Fruit fly (Drosophila melanogaster) whole organism, embryonic: Measurements from ENCODE around the gene CG8329.

Experiments
- BEAF-32 ChIP-seq: fragments of 200-800 bp; sonication (Bioruptor generic); optimal IDR thresholded peaks from 3 replicates; lab custom pipeline; 2017; ENCODE audit warnings: missing biosample characterization, missing genetic modification characterization, mild to moderate bottlenecking, moderate library complexity, missing genetic modification reagents
- Blimp-1 ChIP-seq: fragments of 200-800 bp; sonication (Bioruptor generic); optimal IDR thresholded peaks from 3 replicates; lab custom pipeline; 2018; ENCODE audit warnings: missing biosample characterization, missing genetic modification characterization, mild to moderate bottlenecking, moderate library complexity, missing genetic modification reagents
- Bteb2 ChIP-seq: fragments of 200-800 bp; sonication (Bioruptor generic); optimal IDR thresholded peaks from 2 replicates; lab custom pipeline; 2016; ENCODE audit warnings: missing biosample characterization, missing genetic modification characterization
- CG10267 ChIP-seq: fragments of 200-800 bp; sonication (Bioruptor generic); optimal IDR thresholded peaks from 2 replicates; lab custom pipeline; 2018; ENCODE audit warnings: missing biosample characterization, mild to moderate bottlenecking, missing genetic modification characterization, moderate library complexity
- CG11093 ChIP-seq: fragments of 200-800 bp; sonication (Bioruptor generic); IDR thresholded peaks from 3 replicates; pipeline ENCODE4 v1.3.6; 2022; ENCODE audit warnings: missing biosample characterization, missing genetic modification characterization
- CG11504 ChIP-seq: fragments of 200-800 bp; sonication (Bioruptor generic); optimal IDR thresholded peaks from 3 replicates; lab custom pipeline; 2019; ENCODE audit warnings: missing biosample characterization, mild to moderate bottlenecking, missing genetic modification characterization, moderate library complexity
- CG13287 ChIP-seq: fragments of 200-800 bp; sonication (Bioruptor generic); IDR thresholded peaks from 2 replicates; pipeline ENCODE4 v1.3.6; 2022; ENCODE audit warnings: missing biosample characterization, missing genetic modification characterization; ENCODE audit not compliant: partially characterized antibody
- CG14710 ChIP-seq: fragments of 200-800 bp; sonication (Bioruptor generic); optimal IDR thresholded peaks from 3 replicates; lab custom pipeline; 2019; ENCODE audit warnings: missing biosample characterization, mild to moderate bottlenecking, missing genetic modification characterization, moderate library complexity
- CG18764 ChIP-seq: fragments of 200-800 bp; sonication (Bioruptor generic); optimal IDR thresholded peaks from 3 replicates; lab custom pipeline; 2016; ENCODE audit warnings: missing biosample characterization, missing genetic modification characterization
- CG2116 ChIP-seq: fragments of 200-800 bp; sonication (Bioruptor generic); optimal IDR thresholded peaks from 3 replicates; lab custom pipeline; 2018; ENCODE audit warnings: missing biosample characterization, mild to moderate bottlenecking, missing genetic modification characterization
- CG31224 ChIP-seq: fragments of 200-800 bp; sonication (Bioruptor generic); IDR thresholded peaks from 2 replicates; pipeline ENCODE4 v1.3.6; 2022; ENCODE audit warnings: missing biosample characterization, missing genetic modification characterization
- CG34376 ChIP-seq: fragments of 200-800 bp; sonication (Bioruptor generic); optimal IDR thresholded peaks from 2 replicates; lab custom pipeline; 2018; ENCODE audit warnings: missing biosample characterization, mild to moderate bottlenecking, missing genetic modification characterization
- CG34422 ChIP-seq: fragments of 200-800 bp; sonication (Bioruptor generic); IDR thresholded peaks from 3 replicates; pipeline ENCODE4 v1.3.6; 2022; ENCODE audit warnings: missing biosample characterization, missing genetic modification characterization
- CG6254 ChIP-seq: fragments of 200-800 bp; sonication (Bioruptor generic); optimal IDR thresholded peaks from 3 replicates; lab custom pipeline; 2017; ENCODE audit warnings: mild to moderate bottlenecking, missing biosample characterization, missing genetic modification reagents, missing genetic modification characterization
- CG6791 ChIP-seq: fragments of 200-800 bp; sonication (Bioruptor generic); IDR thresholded peaks from 3 replicates; pipeline ENCODE4 v1.3.6; 2022; ENCODE audit warnings: missing biosample characterization, missing genetic modification characterization; ENCODE audit not compliant: partially characterized antibody
- CG7357 ChIP-seq: fragments of 200-800 bp; sonication (Bioruptor generic); IDR thresholded peaks from 3 replicates; pipeline ENCODE4 v1.3.6; 2022; ENCODE audit warnings: missing biosample characterization, missing genetic modification characterization
- CG7745 ChIP-seq: fragments of 200-800 bp; sonication (Bioruptor generic); optimal IDR thresholded peaks from 2 replicates; lab custom pipeline; 2018; ENCODE audit warnings: missing biosample characterization, mild to moderate bottlenecking, missing genetic modification characterization, moderate library complexity
- CG7928 ChIP-seq: fragments of 200-800 bp; sonication (Bioruptor generic); optimal IDR thresholded peaks from 2 replicates; lab custom pipeline; 2017; ENCODE audit warnings: missing biosample characterization, mild to moderate bottlenecking, missing genetic modification characterization
- CG9215 ChIP-seq: fragments of 200-800 bp; sonication (Bioruptor generic); IDR thresholded peaks from 2 replicates; pipeline ENCODE4 v1.3.6; 2022; ENCODE audit warnings: missing biosample characterization, missing genetic modification characterization
- CG9437 ChIP-seq: fragments of 200-800 bp; sonication (Bioruptor generic); optimal IDR thresholded peaks from 2 replicates; lab custom pipeline; 2018; ENCODE audit warnings: missing biosample characterization, mild to moderate bottlenecking, missing genetic modification characterization
- Dll ChIP-seq: fragments of 200-800 bp; sonication (Bioruptor generic); IDR thresholded peaks from 4 replicates; pipeline ENCODE4 v1.3.6; 2022; ENCODE audit warnings: missing biosample characterization, missing genetic modification characterization; ENCODE audit not compliant: partially characterized antibody
- Dp ChIP-seq: fragments of 200-800 bp; sonication (Bioruptor generic); optimal IDR thresholded peaks from 2 replicates; lab custom pipeline; 2018; ENCODE audit warnings: missing biosample characterization, mild to moderate bottlenecking, missing genetic modification characterization, moderate library complexity
- Dref ChIP-seq: fragments of 200-800 bp; sonication (Bioruptor generic); IDR thresholded peaks from 2 replicates; pipeline ENCODE4 v1.3.6; 2022; ENCODE audit warnings: missing biosample characterization, missing genetic modification characterization
- Drgx ChIP-seq: fragments of 200-800 bp; sonication (Bioruptor generic); IDR thresholded peaks from 2 replicates; pipeline ENCODE4 v1.3.6; 2022; ENCODE audit warnings: missing biosample characterization, missing genetic modification characterization
- Elba2 ChIP-seq: fragments of 200-800 bp; sonication (Bioruptor generic); optimal IDR thresholded peaks from 3 replicates; lab custom pipeline; 2016; ENCODE audit warnings: missing biosample characterization, missing genetic modification characterization
- HLH4C ChIP-seq: fragments of 200-800 bp; sonication (Bioruptor generic); IDR thresholded peaks from 3 replicates; pipeline ENCODE4 v1.3.6; 2022; ENCODE audit warnings: missing biosample characterization, missing genetic modification characterization; ENCODE audit not compliant: partially characterized antibody
- HmgZ ChIP-seq: fragments of 200-800 bp; sonication (Bioruptor generic); optimal IDR thresholded peaks from 2 replicates; lab custom pipeline; 2018; ENCODE audit warnings: missing biosample characterization, mild to moderate bottlenecking, missing genetic modification characterization
- MESR4 ChIP-seq: fragments of 200-800 bp; sonication (Bioruptor generic); optimal IDR thresholded peaks from 2 replicates; lab custom pipeline; 2018; ENCODE audit warnings: missing biosample characterization, mild to moderate bottlenecking, missing genetic modification characterization, moderate library complexity
- NK7.1 ChIP-seq: fragments of 200-800 bp; sonication (Bioruptor generic); optimal IDR thresholded peaks from 3 replicates; lab custom pipeline; 2016; ENCODE audit warnings: missing biosample characterization, missing genetic modification characterization
- Ptx1 ChIP-seq: fragments of 200-800 bp; sonication (Bioruptor generic); IDR thresholded peaks from 2 replicates; pipeline ENCODE4 v1.3.6; 2022; ENCODE audit warnings: missing biosample characterization, missing genetic modification characterization
- Scr ChIP-seq: fragments of 200-800 bp; sonication (Bioruptor generic); IDR thresholded peaks from 2 replicates; pipeline ENCODE4 v1.3.6; 2022; ENCODE audit warnings: missing biosample characterization, missing genetic modification characterization; ENCODE audit not compliant: partially characterized antibody
- bbx ChIP-seq: fragments of 200-800 bp; sonication (Bioruptor generic); IDR thresholded peaks from 2 replicates; pipeline ENCODE4 v1.3.6; 2022; ENCODE audit warnings: missing biosample characterization, missing genetic modification characterization; ENCODE audit not compliant: partially characterized antibody
- crp ChIP-seq, 2 experiments: fragments of 200-800 bp; sonication (Bioruptor generic); optimal IDR thresholded peaks; 2 replicates in 1 of 2; 3 replicates in 1 of 2; lab custom pipeline; 2017; ENCODE audit warnings: missing biosample characterization in 2 of 2, missing genetic modification characterization in 2 of 2, mild to moderate bottlenecking in 1 of 2, moderate library complexity in 1 of 2
- exex ChIP-seq: fragments of 200-800 bp; sonication (Bioruptor generic); optimal IDR thresholded peaks from 4 replicates; lab custom pipeline; 2018; ENCODE audit warnings: missing biosample characterization, mild to moderate bottlenecking, missing genetic modification characterization, moderate library complexity
- fd96Cb ChIP-seq: fragments of 200-800 bp; sonication (Bioruptor generic); optimal IDR thresholded peaks from 2 replicates; lab custom pipeline; 2018; ENCODE audit warnings: missing biosample characterization, mild to moderate bottlenecking, missing genetic modification characterization, moderate library complexity
- gcm ChIP-seq: fragments of 200-800 bp; sonication (Bioruptor generic); optimal IDR thresholded peaks from 2 replicates; lab custom pipeline; 2019; ENCODE audit warnings: missing biosample characterization, mild to moderate bottlenecking, missing genetic modification characterization, moderate library complexity
- gro ChIP-seq: fragments of 200-800 bp; sonication (Bioruptor generic); optimal IDR thresholded peaks from 2 replicates; lab custom pipeline; 2016; ENCODE audit warnings: missing biosample characterization, missing genetic modification characterization
- hbn ChIP-seq: fragments of 200-800 bp; sonication (Bioruptor generic); IDR thresholded peaks from 2 replicates; pipeline ENCODE4 v1.3.6; 2022; ENCODE audit warnings: missing biosample characterization, missing genetic modification characterization; ENCODE audit not compliant: partially characterized antibody
- hth ChIP-seq: fragments of >200 bp; optimal IDR thresholded peaks from 2 replicates; lab custom pipeline; 2017; ENCODE audit warnings: inconsistent platforms
- klu ChIP-seq: fragments of 200-800 bp; sonication (Bioruptor generic); IDR thresholded peaks from 2 replicates; pipeline ENCODE4 v1.3.6; 2022; ENCODE audit warnings: missing biosample characterization, missing genetic modification characterization
- lbe ChIP-seq: fragments of 200-800 bp; sonication (Bioruptor generic); optimal IDR thresholded peaks from 2 replicates; lab custom pipeline; 2016; ENCODE audit warnings: missing biosample characterization, mild to moderate bottlenecking, missing genetic modification characterization
- mirr ChIP-seq: fragments of 200-800 bp; sonication (Bioruptor generic); optimal IDR thresholded peaks from 3 replicates; lab custom pipeline; 2018; ENCODE audit warnings: missing biosample characterization, mild to moderate bottlenecking, missing genetic modification characterization
- phol ChIP-seq: fragments of 200-800 bp; sonication (Bioruptor generic); optimal IDR thresholded peaks from 3 replicates; lab custom pipeline; 2018; ENCODE audit warnings: missing biosample characterization, mild to moderate bottlenecking, missing genetic modification characterization, moderate library complexity
- pzg ChIP-seq: fragments of 200-800 bp; sonication (Bioruptor generic); optimal IDR thresholded peaks from 3 replicates; lab custom pipeline; 2018; ENCODE audit warnings: missing biosample characterization, mild to moderate bottlenecking, missing genetic modification characterization, moderate library complexity
- ranshi ChIP-seq: fragments of 200-800 bp; sonication (Bioruptor generic); IDR thresholded peaks from 2 replicates; pipeline ENCODE4 v1.3.6; 2022; ENCODE audit warnings: missing biosample characterization, missing genetic modification characterization
- run ChIP-seq: fragments of 200-800 bp; sonication (Bioruptor generic); optimal IDR thresholded peaks from 3 replicates; lab custom pipeline; 2018; ENCODE audit warnings: missing biosample characterization, mild to moderate bottlenecking, missing genetic modification characterization
- stwl ChIP-seq: fragments of 200-800 bp; sonication (Bioruptor generic); optimal IDR thresholded peaks from 3 replicates; lab custom pipeline; 2018; ENCODE audit warnings: missing biosample characterization, mild to moderate bottlenecking, missing genetic modification characterization, moderate library complexity
- tna ChIP-seq: fragments of 200-800 bp; sonication (Bioruptor generic); IDR thresholded peaks from 2 replicates; pipeline ENCODE4 v1.3.6; 2022; ENCODE audit warnings: missing biosample characterization, missing genetic modification characterization; ENCODE audit not compliant: partially characterized antibody
- zen2 ChIP-seq: fragments of 200-800 bp; sonication (Bioruptor generic); IDR thresholded peaks from 3 replicates; pipeline ENCODE4 v1.3.6; 2022; ENCODE audit warnings: missing biosample characterization, missing genetic modification characterization; ENCODE audit not compliant: partially characterized antibody

The CG8329 gene

dm6 chr3L:9678994-9679393, 41.1 kb downstream of the CG8329 start, which contains the start of the genes fry and CG16717:
TSS of gene fry (minus strand) at chr3L:9679103.
TSS of gene CG16717 (plus strand) at chr3L:9679201.
- TF ChIP-seq Drgx (GFP tag; lab: Robert Waterston, UW) (no peak), CG14710 (tag; lab: Kevin White, UChicago) (peak; percentile 1), phol (tag; lab: Kevin White, UChicago) (peak; percentile 21), ranshi (no peak), lbe (GFP tag; lab: Kevin White, UChicago) (peak; percentile 5), HmgZ (peak; percentile 15), Scr (GFP tag; lab: Robert Waterston, UW) (peak; percentile 66), zen2 (GFP tag; lab: Robert Waterston, UW) (peak; percentile 69), CG11504 (no peak), pzg (peak; percentile 67), CG9215 (GFP tag; lab: Robert Waterston, UW) (no peak), gro (GFP tag; lab: Kevin White, UChicago) (peak; percentile 13), Bteb2 (no peak), Dp (GFP tag; lab: Kevin White, UChicago) (peak; percentile 31), CG6791 (GFP tag; lab: Robert Waterston, UW) (peak; percentile 67), gcm (GFP tag; lab: Kevin White, UChicago) (no peak), fd96Cb (tag; lab: Kevin White, UChicago) (no peak), mirr (GFP tag; lab: Kevin White, UChicago) (peak; percentile 51), NK7.1 (GFP tag; lab: Kevin White, UChicago) (no peak), Blimp-1 (GFP tag; lab: Kevin White, UChicago) (no peak), CG34422 (GFP tag; lab: Robert Waterston, UW) (peak; percentile 52; the same call in 1 of the 3 replicates), CG18764 (no peak), run (tag; lab: Kevin White, UChicago) (no peak), MESR4 (GFP tag; lab: Kevin White, UChicago) (peak; percentile 29), hth (lab: Kevin White, UChicago) (no peak), tna (no peak), CG11093 (GFP tag; lab: Robert Waterston, UW) (no peak), Dll (GFP tag; lab: Robert Waterston, UW) (peak; percentile 68), CG10267 (tag; lab: Kevin White, UChicago) (peak; percentile 9), exex (tag; lab: Kevin White, UChicago) (peak; percentile 68), Ptx1 (GFP tag; lab: Robert Waterston, UW) (no peak), crp (GFP tag; optimal IDR thresholded peaks at IDR 0.05; lab: Kevin White, UChicago) (peak; percentile 84 to 99), CG34376 (GFP tag; lab: Kevin White, UChicago) (peak; percentile 85), CG2116 (peak; percentile 3), klu (no peak), CG6254 (no peak), CG13287 (GFP tag; lab: Robert Waterston, UW) (peak; percentile 82), stwl (tag; lab: Kevin White, UChicago) (peak; percentile 67), CG7745 (tag; lab: Kevin White, UChicago) (peak; percentile 99), hbn (peak; percentile 73), CG9437 (GFP tag; lab: Kevin White, UChicago) (peak; percentile 99), bbx (peak; percentile 61; the same call in 1 of the 2 replicates), Elba2 (GFP tag; lab: Kevin White, UChicago) (peak; percentile 48), CG7357 (GFP tag; lab: Robert Waterston, UW) (no peak), CG7928 (GFP tag; lab: Kevin White, UChicago) (peak; percentile 93), CG31224 (GFP tag; lab: Robert Waterston, UW) (no peak), Dref (GFP tag; lab: Robert Waterston, UW) (peak; percentile 74), HLH4C (GFP tag; lab: Robert Waterston, UW) (peak; percentile 56), BEAF-32 (GFP tag; lab: Kevin White, UChicago) (peak; percentile 67)
